Worm (Caenorhabditis elegans) whole organism, L1 larva: ENCODE results near the gene cpg-4.

ENCODE experiments used
- C16A3.4 ChIP-seq: fragments of 150-350 bp; optimal IDR thresholded peaks from 2 replicates; lab custom pipeline; 2014; ENCODE audit warnings: missing biosample characterization, missing genetic modification characterization
- nhr-76 ChIP-seq: sonication (generic microtip); optimal IDR thresholded peaks from 2 replicates; lab custom pipeline; 2017; ENCODE audit warnings: missing biosample characterization, missing genetic modification characterization
- tbx-2 ChIP-seq: sonication (generic microtip); optimal IDR thresholded peaks from 2 replicates; lab custom pipeline; 2016; ENCODE audit warnings: missing genetic modification characterization, missing compliant biosample characterization

ce11 chrV:5990383-5990782, 5.8 kb upstream of the cpg-4 start, which contains the start of gene fut-8:
- TF ChIP-seq tbx-2 (tag; lab: Kevin White, UChicago) (no peak), C16A3.4 (tag; lab: Kevin White, UChicago) (no peak), nhr-76 (tag; lab: Kevin White, UChicago) (no peak)
